Worm (Caenorhabditis elegans) whole organism, L2 larva: ENCODE results near the gene T16H12.9.
A peak's percentile ranks its signal among the peaks of the same experiment; 100 is the strongest.

ENCODE experiments used
- C34F6.9 ChIP-seq: fragments of 150-350 bp; optimal IDR thresholded peaks from 2 replicates; lab custom pipeline; 2014; ENCODE audit warnings: missing biosample characterization, missing genetic modification characterization
- F13H6.1 ChIP-seq: sonication (generic microtip); optimal IDR thresholded peaks from 2 replicates; lab custom pipeline; 2016; ENCODE audit warnings: missing genetic modification characterization, missing compliant biosample characterization
- R02D3.7 ChIP-seq: fragments of 150-350 bp; optimal IDR thresholded peaks from 2 replicates; lab custom pipeline; 2014; ENCODE audit warnings: missing biosample characterization, missing genetic modification characterization
- Y55F3AM.14 ChIP-seq: fragments of 200-800 bp; sonication (Bioruptor generic); optimal IDR thresholded peaks from 2 replicates; lab custom pipeline; 2018; ENCODE audit warnings: mild to moderate bottlenecking, missing genetic modification characterization, missing compliant biosample characterization
- alr-1 ChIP-seq: fragments of 150-350 bp; optimal IDR thresholded peaks from 2 replicates; lab custom pipeline; 2014; ENCODE audit warnings: missing biosample characterization, missing genetic modification characterization
- aly-2 ChIP-seq: fragments of 150-350 bp; optimal IDR thresholded peaks from 2 replicates; lab custom pipeline; 2014; ENCODE audit warnings: missing biosample characterization, missing genetic modification characterization
- ama-1 ChIP-seq: fragments of 150-350 bp; optimal IDR thresholded peaks from 2 replicates; lab custom pipeline; 2018; ENCODE audit warnings: inconsistent platforms
- ceh-16 ChIP-seq: fragments of 150-350 bp; optimal IDR thresholded peaks from 2 replicates; lab custom pipeline; 2014; ENCODE audit warnings: missing biosample characterization, missing genetic modification characterization
- ceh-82 ChIP-seq: fragments of 150-350 bp; optimal IDR thresholded peaks from 2 replicates; lab custom pipeline; 2014; ENCODE audit warnings: missing biosample characterization, missing genetic modification characterization
- crh-2 ChIP-seq: sonication (generic microtip); optimal IDR thresholded peaks from 2 replicates; lab custom pipeline; 2017; ENCODE audit warnings: missing biosample characterization, missing genetic modification characterization
- egl-27 ChIP-seq: sonication (generic microtip); optimal IDR thresholded peaks from 3 replicates; lab custom pipeline; 2017; ENCODE audit warnings: missing biosample characterization, missing genetic modification reagents, missing genetic modification characterization
- elt-1 ChIP-seq: fragments of 150-350 bp; optimal IDR thresholded peaks from 2 replicates; lab custom pipeline; 2014; ENCODE audit warnings: missing biosample characterization, missing genetic modification characterization
- elt-3 ChIP-seq: sonication (generic microtip); optimal IDR thresholded peaks from 2 replicates; lab custom pipeline; 2017; ENCODE audit warnings: missing biosample characterization, missing genetic modification characterization
- fos-1 ChIP-seq: fragments of 150-350 bp; optimal IDR thresholded peaks from 2 replicates; lab custom pipeline; 2014; ENCODE audit warnings: missing biosample characterization, missing genetic modification characterization
- gmeb-1 ChIP-seq: fragments of 150-350 bp; optimal IDR thresholded peaks from 2 replicates; lab custom pipeline; 2014; ENCODE audit warnings: missing biosample characterization, missing genetic modification characterization
- lin-11 ChIP-seq: fragments of 150-350 bp; sonication (generic microtip); optimal IDR thresholded peaks from 2 replicates; lab custom pipeline; 2014; ENCODE audit warnings: missing biosample characterization, missing genetic modification characterization, inconsistent platforms, mixed read lengths
- lin-13 ChIP-seq: fragments of 150-350 bp; optimal IDR thresholded peaks from 2 replicates; lab custom pipeline; 2014; ENCODE audit warnings: missing biosample characterization, missing genetic modification reagents, missing genetic modification characterization
- lin-39 ChIP-seq: fragments of 150-350 bp; optimal IDR thresholded peaks from 2 replicates; lab custom pipeline; 2014; ENCODE audit warnings: missing biosample characterization, missing genetic modification reagents, missing genetic modification characterization
- lsy-2 ChIP-seq, 2 experiments: fragments of 150-350 bp in 1 of 2; sonication (generic microtip) in 1 of 2; optimal IDR thresholded peaks; 2 replicates each; lab custom pipeline; 2014 to 2017; ENCODE audit warnings: missing biosample characterization in 2 of 2, missing genetic modification characterization in 2 of 2
- mab-5 ChIP-seq: fragments of 150-350 bp; optimal IDR thresholded peaks from 2 replicates; lab custom pipeline; 2014; ENCODE audit warnings: missing biosample characterization, missing genetic modification characterization
- mbf-1 ChIP-seq: sonication (generic microtip); optimal IDR thresholded peaks from 2 replicates; lab custom pipeline; 2017; ENCODE audit warnings: missing biosample characterization, missing genetic modification characterization
- nhr-10 ChIP-seq: sonication (generic microtip); optimal IDR thresholded peaks from 2 replicates; lab custom pipeline; 2017; ENCODE audit warnings: missing biosample characterization, missing genetic modification characterization
- nhr-11 ChIP-seq: fragments of 150-350 bp; optimal IDR thresholded peaks from 2 replicates; lab custom pipeline; 2014; ENCODE audit warnings: missing biosample characterization, missing genetic modification characterization
- nhr-129 ChIP-seq: fragments of 150-350 bp; optimal IDR thresholded peaks from 2 replicates; lab custom pipeline; 2014; ENCODE audit warnings: missing biosample characterization, missing genetic modification characterization
- nhr-21 ChIP-seq: fragments of 150-350 bp; optimal IDR thresholded peaks from 2 replicates; lab custom pipeline; 2014; ENCODE audit warnings: missing biosample characterization, missing genetic modification characterization
- nhr-23 ChIP-seq: fragments of 150-350 bp; optimal IDR thresholded peaks from 2 replicates; lab custom pipeline; 2014; ENCODE audit warnings: missing biosample characterization, missing genetic modification reagents, missing genetic modification characterization
- nhr-237 ChIP-seq: fragments of 150-350 bp; optimal IDR thresholded peaks from 2 replicates; lab custom pipeline; 2014; ENCODE audit warnings: missing biosample characterization, missing genetic modification characterization
- nhr-25 ChIP-seq: fragments of 150-350 bp; sonication (generic microtip); optimal IDR thresholded peaks from 3 replicates; lab custom pipeline; 2014; ENCODE audit warnings: missing biosample characterization, missing genetic modification characterization
- nhr-6 ChIP-seq: fragments of 150-350 bp; optimal IDR thresholded peaks from 2 replicates; lab custom pipeline; 2014; ENCODE audit warnings: missing biosample characterization, missing genetic modification characterization
- nhr-77 ChIP-seq: fragments of 150-350 bp; optimal IDR thresholded peaks from 2 replicates; lab custom pipeline; 2014; ENCODE audit warnings: missing biosample characterization, missing genetic modification characterization
- peb-1 ChIP-seq: fragments of 150-350 bp; optimal IDR thresholded peaks from 2 replicates; lab custom pipeline; 2014; ENCODE audit warnings: missing biosample characterization, missing genetic modification characterization
- skn-1 ChIP-seq: sonication (generic microtip); optimal IDR thresholded peaks from 2 replicates; lab custom pipeline; 2017; ENCODE audit warnings: missing biosample characterization, missing genetic modification characterization
- sma-3 ChIP-seq: sonication (generic microtip); optimal IDR thresholded peaks from 2 replicates; lab custom pipeline; 2016; ENCODE audit warnings: missing genetic modification reagents, missing genetic modification characterization, missing compliant biosample characterization
- sma-9 ChIP-seq, 2 experiments: fragments of 150-350 bp in 1 of 2; sonication (generic microtip) in 1 of 2; optimal IDR thresholded peaks; 2 replicates each; lab custom pipeline; 2014 to 2016; ENCODE audit warnings: missing genetic modification characterization in 2 of 2, mild to moderate bottlenecking in 1 of 2, missing biosample characterization in 1 of 2, missing compliant biosample characterization in 1 of 2, missing genetic modification reagents in 1 of 2, moderate library complexity in 1 of 2
- snpc-4 ChIP-seq: fragments of 150-350 bp; optimal IDR thresholded peaks from 2 replicates; lab custom pipeline; 2014; ENCODE audit warnings: missing biosample characterization, missing genetic modification characterization
- unc-55 ChIP-seq: fragments of 150-350 bp; sonication (generic microtip); optimal IDR thresholded peaks from 3 replicates; lab custom pipeline; 2014; ENCODE audit warnings: missing biosample characterization, missing genetic modification reagents, missing genetic modification characterization
- unc-62 ChIP-seq: fragments of 150-350 bp; optimal IDR thresholded peaks from 2 replicates; lab custom pipeline; 2014; ENCODE audit warnings: missing biosample characterization, missing genetic modification reagents, missing genetic modification characterization
- zag-1 ChIP-seq: fragments of 150-350 bp; optimal IDR thresholded peaks from 2 replicates; lab custom pipeline; 2014; ENCODE audit warnings: missing biosample characterization, missing genetic modification characterization
- ztf-1 ChIP-seq: fragments of 200-800 bp; sonication (Bioruptor generic); conservative IDR thresholded peaks from 2 replicates; pipeline ENCODE4 v1.3.6; 2022; ENCODE audit warnings: missing genetic modification characterization, missing compliant biosample characterization
- ztf-11 ChIP-seq: sonication (generic microtip); optimal IDR thresholded peaks from 2 replicates; lab custom pipeline; 2017; ENCODE audit warnings: missing biosample characterization, missing genetic modification characterization

The T16H12.9 gene

ce11 chrIII:10088508-10088981 lies 20.6 kb upstream of the T16H12.9 start, which contains the start of gene hal-2:
Gene hal-2 (minus strand): TSS chrIII:10088931.
- no peak for TF ChIP-seq skn-1 (tag; lab: Kevin White, UChicago)
- no peak for TF ChIP-seq sma-9 (GFP tag; optimal IDR thresholded peaks at IDR 0.05; lab: Kevin White, UChicago)
- TF ChIP-seq sma-9 (tag; optimal IDR thresholded peaks at IDR 0.05; lab: Kevin White, UChicago): no peak
- no peak for TF ChIP-seq nhr-10 (tag; lab: Kevin White, UChicago)
- TF ChIP-seq nhr-11: no peak
- no peak for TF ChIP-seq R02D3.7
- TF ChIP-seq egl-27: no peak

ce11 chrIII:10090685-10091084 lies 18.4 kb upstream of the T16H12.9 start, which contains the start of gene gtf-2H2C:
Gene gtf-2H2C (minus strand): TSS chrIII:10090785.
- TF ChIP-seq mbf-1: no peak

ce11 chrIII:10093093-10093492 lies 16.0 kb upstream of the T16H12.9 start:
- no peak for TF ChIP-seq ama-1 (lab: Kevin White, UChicago)
- peak; percentile 81 for TF ChIP-seq gmeb-1 (tag; lab: Kevin White, UChicago)
- no peak for TF ChIP-seq lin-11
- no peak for TF ChIP-seq nhr-21 (tag; lab: Kevin White, UChicago)
- no peak for TF ChIP-seq ztf-11 (tag; lab: Kevin White, UChicago)
- TF ChIP-seq lsy-2 (tag; optimal IDR thresholded peaks at IDR 0.05; lab: Kevin White, UChicago): peak in 1 of 2 experiments; percentile 48
- TF ChIP-seq nhr-11: no peak
- TF ChIP-seq unc-55 (GFP tag; lab: Kevin White, UChicago): peak; percentile 57
- TF ChIP-seq nhr-129 (tag; lab: Kevin White, UChicago): peak; percentile 21
- peak; percentile 23 for TF ChIP-seq lin-13 (GFP tag; lab: Kevin White, UChicago)
- TF ChIP-seq aly-2 (tag; lab: Kevin White, UChicago): no peak
- no peak for TF ChIP-seq alr-1 (tag; lab: Kevin White, UChicago)
- TF ChIP-seq Y55F3AM.14 (GFP tag; lab: Kevin White, UChicago): no peak
- TF ChIP-seq zag-1: no peak
- no peak for TF ChIP-seq sma-3
- TF ChIP-seq crh-2 (tag; lab: Kevin White, UChicago): no peak
- no peak for TF ChIP-seq nhr-6 (tag; lab: Kevin White, UChicago)
- TF ChIP-seq mab-5 (tag; lab: Kevin White, UChicago): no peak

- TF ChIP-seq lsy-2 (tag; optimal IDR thresholded peaks at IDR 0.05; lab: Kevin White, UChicago) (peak in 1 of 2 experiments; percentile 47), ceh-16 (peak; percentile 51), F13H6.1 (tag; lab: Kevin White, UChicago) (peak; percentile 54), nhr-21 (tag; lab: Kevin White, UChicago) (peak; percentile 55), ceh-82 (tag; lab: Kevin White, UChicago) (no peak), nhr-25 (tag; lab: Kevin White, UChicago) (peak; percentile 43), sma-3 (peak; percentile 20), sma-9 (GFP tag; optimal IDR thresholded peaks at IDR 0.05; lab: Kevin White, UChicago) (peak; percentile 19), sma-9 (tag; optimal IDR thresholded peaks at IDR 0.05; lab: Kevin White, UChicago) (no peak), elt-1 (tag; lab: Kevin White, UChicago) (no peak)
- TF ChIP-seq, all 48 proteins: peak for 7
Measured at ce11 chrIII:10094538-10094937, 14.6 kb upstream of the T16H12.9 start.

- TF ChIP-seq ztf-11 (tag; lab: Kevin White, UChicago) (no peak), F13H6.1 (tag; lab: Kevin White, UChicago) (no peak), peb-1 (tag; lab: Kevin White, UChicago) (no peak), lsy-2 (tag; optimal IDR thresholded peaks at IDR 0.05; lab: Kevin White, UChicago) (peak in 1 of 2 experiments; percentile 66), nhr-237 (tag; lab: Kevin White, UChicago) (no peak), nhr-21 (tag; lab: Kevin White, UChicago) (no peak)
Measured at ce11 chrIII:10095377-10095776, 13.7 kb upstream of the T16H12.9 start.

ce11 chrIII:10096525-10096972 lies 12.5 kb upstream of the T16H12.9 start:
- TF ChIP-seq lin-13 (GFP tag; lab: Kevin White, UChicago) (peak; percentile 83), ama-1 (lab: Kevin White, UChicago) (no peak), snpc-4 (peak; percentile 54), elt-3 (tag; lab: Kevin White, UChicago) (no peak), C34F6.9 (peak; percentile 97), lin-39 (tag; lab: Kevin White, UChicago) (no peak), aly-2 (tag; lab: Kevin White, UChicago) (no peak), gmeb-1 (tag; lab: Kevin White, UChicago) (peak; percentile 77), sma-9 (GFP tag; optimal IDR thresholded peaks at IDR 0.05; lab: Kevin White, UChicago) (peak; percentile 94), sma-9 (tag; optimal IDR thresholded peaks at IDR 0.05; lab: Kevin White, UChicago) (no peak), ztf-1 (GFP tag; lab: Robert Waterston, UW) (no peak), lsy-2 (tag; optimal IDR thresholded peaks at IDR 0.05; lab: Kevin White, UChicago) (peak; percentile 81 to 94), nhr-25 (tag; lab: Kevin White, UChicago) (peak; percentile 77), nhr-77 (tag; lab: Kevin White, UChicago) (peak; percentile 59), sma-3 (peak; percentile 77), nhr-10 (tag; lab: Kevin White, UChicago) (no peak), nhr-21 (tag; lab: Kevin White, UChicago) (peak; percentile 85), nhr-11 (no peak), nhr-23 (no peak), nhr-129 (tag; lab: Kevin White, UChicago) (peak; percentile 91), lin-11 (peak; percentile 84), ceh-82 (tag; lab: Kevin White, UChicago) (peak; percentile 45), fos-1 (tag; lab: Kevin White, UChicago) (peak; percentile 80), unc-62 (GFP tag; lab: Kevin White, UChicago) (peak; percentile 80), peb-1 (tag; lab: Kevin White, UChicago) (no peak)
